Fruit fly (Drosophila melanogaster) whole organism, embryonic: Measurements from ENCODE around the gene CG13113.

Experiments
- Aef1 ChIP-seq: fragments of 200-800 bp; sonication (Bioruptor generic); IDR thresholded peaks from 3 replicates; pipeline ENCODE4 v1.3.6; 2022; ENCODE audit warnings: missing biosample characterization, missing genetic modification characterization
- Asciz ChIP-seq: fragments of 200-800 bp; sonication (Bioruptor generic); optimal IDR thresholded peaks from 2 replicates; lab custom pipeline; 2017; ENCODE audit warnings: missing biosample characterization, mild to moderate bottlenecking, missing genetic modification characterization, missing genetic modification reagents
- CG10959 ChIP-seq: fragments of 200-800 bp; sonication (Bioruptor generic); IDR thresholded peaks from 2 replicates; pipeline ENCODE4 v1.3.6; 2022; ENCODE audit warnings: missing biosample characterization, missing genetic modification characterization
- CG11695 ChIP-seq: fragments of 200-800 bp; sonication (Bioruptor generic); IDR thresholded peaks from 3 replicates; pipeline ENCODE4 v1.3.6; 2022; ENCODE audit warnings: missing biosample characterization, missing genetic modification characterization
- CG11696 ChIP-seq: fragments of 200-800 bp; sonication (Bioruptor generic); IDR thresholded peaks from 2 replicates; pipeline ENCODE4 v1.3.6; 2022; ENCODE audit warnings: missing biosample characterization, missing genetic modification characterization
- CG12104 ChIP-seq: fragments of 200-800 bp; sonication (Bioruptor generic); optimal IDR thresholded peaks from 3 replicates; lab custom pipeline; 2016; ENCODE audit warnings: missing biosample characterization, missing genetic modification characterization
- CG13775 ChIP-seq: fragments of 200-800 bp; sonication (Bioruptor generic); optimal IDR thresholded peaks from 3 replicates; lab custom pipeline; 2017; ENCODE audit warnings: missing biosample characterization, mild to moderate bottlenecking, missing genetic modification characterization
- CG1603 ChIP-seq: fragments of 200-800 bp; sonication (Bioruptor generic); optimal IDR thresholded peaks from 2 replicates; lab custom pipeline; 2019; ENCODE audit warnings: missing biosample characterization, mild to moderate bottlenecking, missing genetic modification characterization, moderate library complexity
- CG17361 ChIP-seq: fragments of 200-800 bp; sonication (Bioruptor generic); IDR thresholded peaks from 3 replicates; pipeline ENCODE4 v1.3.6; 2022; ENCODE audit warnings: missing biosample characterization, missing genetic modification characterization
- CG17829 ChIP-seq: fragments of 200-800 bp; optimal IDR thresholded peaks from 2 replicates; lab custom pipeline; 2019; ENCODE audit warnings: missing biosample characterization, mild to moderate bottlenecking, missing genetic modification characterization, moderate library complexity
- CG17912 ChIP-seq: fragments of 200-800 bp; sonication (Bioruptor generic); optimal IDR thresholded peaks from 2 replicates; lab custom pipeline; 2018; ENCODE audit warnings: missing biosample characterization, mild to moderate bottlenecking, missing genetic modification characterization
- CG1832 ChIP-seq: fragments of 200-800 bp; sonication (Bioruptor generic); optimal IDR thresholded peaks from 2 replicates; lab custom pipeline; 2017; ENCODE audit warnings: missing biosample characterization, mild to moderate bottlenecking, missing genetic modification characterization, inconsistent platforms
- CG31365 ChIP-seq: fragments of 200-800 bp; sonication (Bioruptor generic); optimal IDR thresholded peaks from 2 replicates; lab custom pipeline; 2018; ENCODE audit warnings: missing biosample characterization, mild to moderate bottlenecking, missing genetic modification characterization
- CG31441 ChIP-seq: fragments of 200-800 bp; sonication (Bioruptor generic); IDR thresholded peaks from 2 replicates; pipeline ENCODE4 v1.3.6; 2022; ENCODE audit warnings: missing biosample characterization, missing genetic modification characterization
- CG32772 ChIP-seq: fragments of 200-800 bp; sonication (Bioruptor generic); IDR thresholded peaks from 2 replicates; pipeline ENCODE4 v1.3.6; 2022; ENCODE audit warnings: missing biosample characterization, missing genetic modification characterization
- CG4282 ChIP-seq: fragments of 200-800 bp; sonication (Bioruptor generic); optimal IDR thresholded peaks from 2 replicates; lab custom pipeline; 2016; ENCODE audit warnings: missing biosample characterization, missing genetic modification characterization
- CG4854 ChIP-seq: fragments of 200-800 bp; sonication (Bioruptor generic); optimal IDR thresholded peaks from 2 replicates; lab custom pipeline; 2016; ENCODE audit warnings: missing biosample characterization, missing genetic modification characterization, inconsistent platforms
- CG5953 ChIP-seq: fragments of 200-800 bp; sonication (Bioruptor generic); IDR thresholded peaks from 2 replicates; pipeline ENCODE4 v1.3.6; 2022; ENCODE audit warnings: missing biosample characterization, missing genetic modification characterization
- CG6175 ChIP-seq: fragments of 200-800 bp; sonication (Bioruptor generic); IDR thresholded peaks from 3 replicates; pipeline ENCODE4 v1.3.6; 2022; ENCODE audit warnings: missing biosample characterization, missing genetic modification characterization
- CG6254 ChIP-seq: fragments of 200-800 bp; sonication (Bioruptor generic); optimal IDR thresholded peaks from 3 replicates; lab custom pipeline; 2017; ENCODE audit warnings: mild to moderate bottlenecking, missing biosample characterization, missing genetic modification reagents, missing genetic modification characterization
- CG7556 ChIP-seq: fragments of 200-800 bp; sonication (Bioruptor generic); optimal IDR thresholded peaks from 2 replicates; lab custom pipeline; 2017; ENCODE audit warnings: missing biosample characterization, mild to moderate bottlenecking, missing genetic modification characterization
- CG8765 ChIP-seq: fragments of 200-800 bp; sonication (Bioruptor generic); IDR thresholded peaks from 2 replicates; pipeline ENCODE4 v1.3.6; 2022; ENCODE audit warnings: missing biosample characterization, missing genetic modification characterization
- CG9609 ChIP-seq: fragments of 200-800 bp; sonication (Bioruptor generic); optimal IDR thresholded peaks from 3 replicates; lab custom pipeline; 2016; ENCODE audit warnings: missing biosample characterization, missing genetic modification characterization
- Dbx ChIP-seq: fragments of 200-800 bp; sonication (Bioruptor generic); IDR thresholded peaks from 3 replicates; pipeline ENCODE4 v1.3.6; 2022; ENCODE audit warnings: missing biosample characterization, missing genetic modification characterization
- Drgx ChIP-seq: fragments of 200-800 bp; sonication (Bioruptor generic); IDR thresholded peaks from 2 replicates; pipeline ENCODE4 v1.3.6; 2022; ENCODE audit warnings: missing biosample characterization, missing genetic modification characterization
- Max ChIP-seq: fragments of 200-800 bp; sonication (Bioruptor generic); optimal IDR thresholded peaks from 2 replicates; lab custom pipeline; 2016; ENCODE audit warnings: missing biosample characterization, mild to moderate bottlenecking, missing genetic modification characterization
- Poxn ChIP-seq: fragments of 200-800 bp; sonication (Bioruptor generic); IDR thresholded peaks from 2 replicates; pipeline ENCODE4 v1.3.6; 2022; ENCODE audit warnings: missing biosample characterization, missing genetic modification characterization
- Ptx1 ChIP-seq: fragments of 200-800 bp; sonication (Bioruptor generic); IDR thresholded peaks from 2 replicates; pipeline ENCODE4 v1.3.6; 2022; ENCODE audit warnings: missing biosample characterization, missing genetic modification characterization
- Xbp1 ChIP-seq: fragments of 200-800 bp; sonication (Bioruptor generic); optimal IDR thresholded peaks from 3 replicates; lab custom pipeline; 2016; ENCODE audit warnings: missing biosample characterization, mild to moderate bottlenecking, missing genetic modification characterization
- al ChIP-seq: fragments of 200-800 bp; sonication (Bioruptor generic); IDR thresholded peaks from 2 replicates; pipeline ENCODE4 v1.3.6; 2022; ENCODE audit warnings: missing biosample characterization, missing genetic modification characterization
- az2 ChIP-seq: fragments of 200-800 bp; sonication (Bioruptor generic); optimal IDR thresholded peaks from 3 replicates; lab custom pipeline; 2016; ENCODE audit warnings: missing biosample characterization, missing genetic modification characterization
- bbx ChIP-seq: fragments of 200-800 bp; sonication (Bioruptor generic); IDR thresholded peaks from 2 replicates; pipeline ENCODE4 v1.3.6; 2022; ENCODE audit warnings: missing biosample characterization, missing genetic modification characterization; ENCODE audit not compliant: partially characterized antibody
- dpn ChIP-seq, 2 experiments: fragments of 200-800 bp; sonication (Bioruptor generic); optimal IDR thresholded peaks; 3 replicates each; lab custom pipeline; 2016; ENCODE audit warnings: missing biosample characterization in 2 of 2, missing genetic modification characterization in 2 of 2
- eve ChIP-seq, 2 experiments: fragments of >200 bp; optimal IDR thresholded peaks; 2 replicates each; lab custom pipeline; 2017; ENCODE audit warnings: missing biosample characterization in 2 of 2, missing genetic modification characterization in 2 of 2
- ewg ChIP-seq: fragments of 200-800 bp; sonication (Bioruptor generic); optimal IDR thresholded peaks from 3 replicates; lab custom pipeline; 2017; ENCODE audit warnings: mild to moderate bottlenecking, missing biosample characterization, missing genetic modification reagents, missing genetic modification characterization
- exex ChIP-seq: fragments of 200-800 bp; sonication (Bioruptor generic); optimal IDR thresholded peaks from 4 replicates; lab custom pipeline; 2018; ENCODE audit warnings: missing biosample characterization, mild to moderate bottlenecking, missing genetic modification characterization, moderate library complexity
- hb ChIP-seq: fragments of 200-800 bp; sonication (Bioruptor generic); IDR thresholded peaks from 3 replicates; pipeline ENCODE4 v1.3.6; 2022; ENCODE audit warnings: missing biosample characterization, missing genetic modification characterization; ENCODE audit not compliant: partially characterized antibody
- lilli ChIP-seq: fragments of 200-800 bp; sonication (Bioruptor generic); optimal IDR thresholded peaks from 3 replicates; lab custom pipeline; 2016; ENCODE audit warnings: missing biosample characterization, missing genetic modification characterization
- nom ChIP-seq: fragments of 200-800 bp; sonication (Bioruptor generic); optimal IDR thresholded peaks from 2 replicates; lab custom pipeline; 2017; ENCODE audit warnings: missing biosample characterization, missing genetic modification characterization, mild to moderate bottlenecking, moderate library complexity, missing genetic modification reagents
- oc ChIP-seq: fragments of 200-800 bp; sonication (Bioruptor generic); optimal IDR thresholded peaks from 2 replicates; lab custom pipeline; 2018; ENCODE audit warnings: missing biosample characterization, mild to moderate bottlenecking, missing genetic modification characterization, moderate library complexity
- pnt ChIP-seq: fragments of 200-800 bp; sonication (Bioruptor generic); optimal IDR thresholded peaks from 3 replicates; lab custom pipeline; 2016; ENCODE audit warnings: missing biosample characterization, missing genetic modification characterization
- row ChIP-seq: fragments of 200-800 bp; sonication (Bioruptor generic); IDR thresholded peaks from 3 replicates; pipeline ENCODE4 v1.3.6; 2022; ENCODE audit warnings: missing biosample characterization, missing genetic modification characterization
- salm ChIP-seq: fragments of 200-800 bp; sonication (Bioruptor generic); optimal IDR thresholded peaks from 2 replicates; lab custom pipeline; 2018; ENCODE audit warnings: missing biosample characterization, mild to moderate bottlenecking, missing genetic modification characterization
- shn ChIP-seq: fragments of 200-800 bp; sonication (Bioruptor generic); optimal IDR thresholded peaks from 3 replicates; lab custom pipeline; 2016; ENCODE audit warnings: missing biosample characterization, missing genetic modification characterization
- sug ChIP-seq: fragments of 200-800 bp; optimal IDR thresholded peaks from 2 replicates; lab custom pipeline; 2019; ENCODE audit warnings: missing biosample characterization, mild to moderate bottlenecking, missing genetic modification characterization, moderate library complexity
- tio ChIP-seq: fragments of 200-800 bp; sonication (Bioruptor generic); optimal IDR thresholded peaks from 2 replicates; lab custom pipeline; 2017; ENCODE audit warnings: missing biosample characterization, missing genetic modification characterization, inconsistent platforms
- tx ChIP-seq: fragments of 200-800 bp; sonication (Bioruptor generic); optimal IDR thresholded peaks from 2 replicates; lab custom pipeline; 2016; ENCODE audit warnings: missing biosample characterization, missing genetic modification characterization
- z ChIP-seq: fragments of 200-800 bp; sonication (Bioruptor generic); IDR thresholded peaks from 3 replicates; pipeline ENCODE4 v1.3.6; 2022; ENCODE audit warnings: missing biosample characterization, missing genetic modification characterization
- zen ChIP-seq: fragments of 200-800 bp; sonication (Bioruptor generic); optimal IDR thresholded peaks from 3 replicates; lab custom pipeline; 2018; ENCODE audit warnings: missing biosample characterization, mild to moderate bottlenecking, missing genetic modification characterization, moderate library complexity

CG13113 gene

dm6 chr2L:9496378-9497284 is 47.3 kb upstream of the CG13113 start:
- TF ChIP-seq tio (GFP tag; lab: Kevin White, UChicago) (no peak), CG4854 (GFP tag; lab: Kevin White, UChicago) (no peak), Max (GFP tag; lab: Kevin White, UChicago) (peak; percentile 2), CG17829 (tag; lab: Kevin White, UChicago) (peak; percentile 3), Poxn (GFP tag; lab: Robert Waterston, UW) (no peak), bbx (no peak), Drgx (GFP tag; lab: Robert Waterston, UW) (peak; percentile 47), CG1832 (GFP tag; lab: Kevin White, UChicago) (peak; percentile 83), CG10959 (GFP tag; lab: Robert Waterston, UW) (no peak), Aef1 (GFP tag; lab: Robert Waterston, UW) (peak; percentile 12; the same call in 1 of the 3 replicates), CG17912 (GFP tag; lab: Kevin White, UChicago) (no peak), z (GFP tag; lab: Robert Waterston, UW) (no peak), CG6254 (GFP tag; lab: Kevin White, UChicago) (peak; percentile 9), hb (GFP tag; lab: Robert Waterston, UW) (no peak), salm (tag; lab: Kevin White, UChicago) (no peak), shn (no peak), al (no peak), sug (no peak), Xbp1 (GFP tag; lab: Kevin White, UChicago) (peak; percentile 6), CG8765 (GFP tag; lab: Robert Waterston, UW) (0 out of 2 replicates have a peak, but pooled peaks have one; percentile 24), pnt (GFP tag; lab: Kevin White, UChicago) (no peak), CG11695 (GFP tag; lab: Robert Waterston, UW) (0 out of 3 replicates have a peak, but pooled peaks have one; percentile 21), CG31365 (tag; lab: Kevin White, UChicago) (no peak), CG7556 (peak; percentile 6), CG32772 (0 out of 2 replicates have a peak, but pooled peaks have one; percentile 9), CG31441 (GFP tag; lab: Robert Waterston, UW) (peak; percentile 30; the same call in 1 of the 2 replicates), ewg (GFP tag; lab: Kevin White, UChicago) (no peak), az2 (GFP tag; lab: Kevin White, UChicago) (peak; percentile 28), lilli (peak; percentile 35), CG12104 (GFP tag; lab: Kevin White, UChicago) (no peak), CG9609 (GFP tag; lab: Kevin White, UChicago) (no peak), eve (GFP tag; optimal IDR thresholded peaks at IDR 0.05; lab: Kevin White, UChicago) (peak in 1 of 2 experiments; percentile 69), CG5953 (no peak), Asciz (peak; percentile 28), CG6175 (GFP tag; lab: Robert Waterston, UW) (no peak), Dbx (GFP tag; lab: Robert Waterston, UW) (0 out of 3 replicates have a peak, but pooled peaks have one; percentile 36), CG1603 (tag; lab: Kevin White, UChicago) (peak; percentile 20), dpn (GFP tag; optimal IDR thresholded peaks at IDR 0.05; lab: Kevin White, UChicago) (no peak), CG13775 (GFP tag; lab: Kevin White, UChicago) (peak; percentile 6), Ptx1 (GFP tag; lab: Robert Waterston, UW) (peak; percentile 41), oc (peak; percentile 47), CG4282 (peak; percentile 27), tx (GFP tag; lab: Kevin White, UChicago) (no peak), CG17361 (GFP tag; lab: Robert Waterston, UW) (peak; percentile 62; the same call in 2 of the 3 replicates), CG11696 (0 out of 2 replicates have a peak, but pooled peaks have one; percentile 27), nom (GFP tag; lab: Kevin White, UChicago) (peak; percentile 20), row (GFP tag; lab: Robert Waterston, UW) (peak; percentile 16; the same call in 1 of the 3 replicates), exex (no peak), zen (tag; lab: Kevin White, UChicago) (no peak)
